Fruit fly (Drosophila melanogaster) Kc167 (cell line): Measurements from ENCODE around the gene Capa.

Source experiments
- Myc ChIP-seq: fragments of >200 bp; optimal IDR thresholded peaks from 2 replicates; lab custom pipeline; 2017; ENCODE audit warnings: missing external identifiers
- Sin3A ChIP-seq: fragments of >200 bp; optimal IDR thresholded peaks from 2 replicates; lab custom pipeline; 2018; ENCODE audit warnings: missing external identifiers
- h ChIP-seq: fragments of >200 bp; optimal IDR thresholded peaks from 3 replicates; lab custom pipeline; 2018; ENCODE audit warnings: missing external identifiers
- insv ChIP-seq: fragments of >200 bp; optimal IDR thresholded peaks from 3 replicates; lab custom pipeline; 2018; ENCODE audit warnings: missing external identifiers
- psq ChIP-seq: fragments of >200 bp; optimal IDR thresholded peaks from 2 replicates; lab custom pipeline; 2017; ENCODE audit warnings: missing external identifiers
- ttk ChIP-seq: sonication (Bioruptor generic); optimal IDR thresholded peaks from 2 replicates; lab custom pipeline; 2017; ENCODE audit warnings: missing external identifiers

Capa gene

dm6 chr3R:29867895-29868294 is 46.3 kb downstream of the Capa start:
- TF ChIP-seq h (lab: Kevin White, UChicago) (no peak), ttk (lab: Kevin White, UChicago) (no peak), Sin3A (lab: Kevin White, UChicago) (no peak), Myc (no peak)

- TF ChIP-seq insv (lab: Kevin White, UChicago) (no peak), h (lab: Kevin White, UChicago) (no peak), Myc (no peak), Sin3A (lab: Kevin White, UChicago) (no peak), ttk (lab: Kevin White, UChicago) (no peak), psq (lab: Kevin White, UChicago) (no peak)
Measured at dm6 chr3R:29867470-29867869, 46.7 kb downstream of the Capa start.

- TF ChIP-seq h (lab: Kevin White, UChicago) (no peak), ttk (lab: Kevin White, UChicago) (no peak), Myc (no peak), insv (lab: Kevin White, UChicago) (no peak), psq (lab: Kevin White, UChicago) (no peak)
Measured at dm6 chr3R:29866706-29867105, 47.4 kb downstream of the Capa start.
